Fruit fly (Drosophila melanogaster) whole organism, embryonic: ENCODE results near the gene tst.

Experiments used
- Atf3 ChIP-seq: fragments of 200-800 bp; sonication (Bioruptor generic); optimal IDR thresholded peaks from 3 replicates; lab custom pipeline; 2016; ENCODE audit warnings: missing biosample characterization, missing genetic modification characterization
- CG10431 ChIP-seq: fragments of 200-800 bp; sonication (Bioruptor generic); optimal IDR thresholded peaks from 3 replicates; lab custom pipeline; 2018; ENCODE audit warnings: missing biosample characterization, mild to moderate bottlenecking, missing genetic modification characterization
- CG10462 ChIP-seq: fragments of 200-800 bp; sonication (Bioruptor generic); optimal IDR thresholded peaks from 2 replicates; lab custom pipeline; 2016; ENCODE audit warnings: missing biosample characterization, missing genetic modification characterization
- CG10543 ChIP-seq: fragments of 200-800 bp; sonication (Bioruptor generic); optimal IDR thresholded peaks from 3 replicates; lab custom pipeline; 2017; ENCODE audit warnings: missing biosample characterization, mild to moderate bottlenecking, missing genetic modification characterization, moderate library complexity
- CG11398 ChIP-seq: fragments of 200-800 bp; sonication (Bioruptor generic); optimal IDR thresholded peaks from 2 replicates; lab custom pipeline; 2016; ENCODE audit warnings: missing biosample characterization, missing genetic modification characterization
- CG12744 ChIP-seq: fragments of 200-800 bp; sonication (Bioruptor generic); optimal IDR thresholded peaks from 2 replicates; lab custom pipeline; 2016; ENCODE audit warnings: missing biosample characterization, missing genetic modification characterization
- CG16813 ChIP-seq: fragments of 200-800 bp; sonication (Bioruptor generic); IDR thresholded peaks from 3 replicates; pipeline ENCODE4 v1.3.6; 2022; ENCODE audit warnings: missing biosample characterization, missing genetic modification characterization; ENCODE audit not compliant: partially characterized antibody
- CG17829 ChIP-seq: fragments of 200-800 bp; optimal IDR thresholded peaks from 2 replicates; lab custom pipeline; 2019; ENCODE audit warnings: missing biosample characterization, mild to moderate bottlenecking, missing genetic modification characterization, moderate library complexity
- CG7372 ChIP-seq: fragments of 200-800 bp; sonication (Bioruptor generic); IDR thresholded peaks from 2 replicates; pipeline ENCODE4 v1.3.6; 2022; ENCODE audit warnings: missing biosample characterization, missing genetic modification characterization
- CG7987 ChIP-seq: fragments of 200-800 bp; sonication (Bioruptor generic); optimal IDR thresholded peaks from 2 replicates; lab custom pipeline; 2018; ENCODE audit warnings: missing biosample characterization, mild to moderate bottlenecking, missing genetic modification characterization, moderate library complexity
- CG8478 ChIP-seq: fragments of >200 bp; optimal IDR thresholded peaks from 2 replicates; lab custom pipeline; 2018
- Dp ChIP-seq: fragments of 200-800 bp; sonication (Bioruptor generic); optimal IDR thresholded peaks from 2 replicates; lab custom pipeline; 2018; ENCODE audit warnings: missing biosample characterization, mild to moderate bottlenecking, missing genetic modification characterization, moderate library complexity
- Drgx ChIP-seq: fragments of 200-800 bp; sonication (Bioruptor generic); IDR thresholded peaks from 2 replicates; pipeline ENCODE4 v1.3.6; 2022; ENCODE audit warnings: missing biosample characterization, missing genetic modification characterization
- Ets65A ChIP-seq: fragments of 200-800 bp; sonication (Bioruptor generic); peaks from one replicate; lab custom pipeline; 2016; ENCODE audit warnings: missing biosample characterization, missing genetic modification characterization
- Fer3 ChIP-seq: fragments of 200-800 bp; sonication (Bioruptor generic); optimal IDR thresholded peaks from 2 replicates; lab custom pipeline; 2018; ENCODE audit warnings: missing biosample characterization, mild to moderate bottlenecking, missing genetic modification characterization, moderate library complexity
- HLH4C ChIP-seq: fragments of 200-800 bp; sonication (Bioruptor generic); IDR thresholded peaks from 3 replicates; pipeline ENCODE4 v1.3.6; 2022; ENCODE audit warnings: missing biosample characterization, missing genetic modification characterization; ENCODE audit not compliant: partially characterized antibody
- HmgZ ChIP-seq: fragments of 200-800 bp; sonication (Bioruptor generic); optimal IDR thresholded peaks from 2 replicates; lab custom pipeline; 2018; ENCODE audit warnings: missing biosample characterization, mild to moderate bottlenecking, missing genetic modification characterization
- Lpt ChIP-seq: fragments of >200 bp; optimal IDR thresholded peaks from 2 replicates; lab custom pipeline; 2018; ENCODE audit warnings: missing biosample characterization, missing genetic modification characterization
- MTF-1 ChIP-seq: fragments of 200-800 bp; sonication (Bioruptor generic); optimal IDR thresholded peaks from 2 replicates; lab custom pipeline; 2018; ENCODE audit warnings: missing biosample characterization, mild to moderate bottlenecking, missing genetic modification characterization, borderline replicate concordance
- Max ChIP-seq: fragments of 200-800 bp; sonication (Bioruptor generic); optimal IDR thresholded peaks from 2 replicates; lab custom pipeline; 2016; ENCODE audit warnings: missing biosample characterization, mild to moderate bottlenecking, missing genetic modification characterization
- NFAT ChIP-seq: fragments of 200-800 bp; sonication (Bioruptor generic); IDR thresholded peaks from 2 replicates; pipeline ENCODE4 v1.3.6; 2022; ENCODE audit warnings: missing biosample characterization, missing genetic modification characterization
- Sin3A ChIP-seq: fragments of >200 bp; optimal IDR thresholded peaks from 2 replicates; lab custom pipeline; 2018
- Sox100B ChIP-seq: fragments of 200-800 bp; sonication (Bioruptor generic); optimal IDR thresholded peaks from 3 replicates; lab custom pipeline; 2018; ENCODE audit warnings: missing biosample characterization, mild to moderate bottlenecking, missing genetic modification characterization
- Sox102F ChIP-seq: fragments of 200-800 bp; sonication (Bioruptor generic); optimal IDR thresholded peaks from 2 replicates; lab custom pipeline; 2018; ENCODE audit warnings: missing biosample characterization, mild to moderate bottlenecking, missing genetic modification characterization, moderate library complexity
- Spps ChIP-seq: fragments of 200-800 bp; sonication (Bioruptor generic); optimal IDR thresholded peaks from 2 replicates; lab custom pipeline; 2018; ENCODE audit warnings: missing biosample characterization, mild to moderate bottlenecking, missing genetic modification characterization
- Tbp ChIP-seq: fragments of >200 bp; optimal IDR thresholded peaks from 2 replicates; lab custom pipeline; 2018; ENCODE audit warnings: missing biosample characterization, missing genetic modification characterization
- ap ChIP-seq: fragments of 200-800 bp; sonication (Bioruptor generic); IDR thresholded peaks from 2 replicates; pipeline ENCODE4 v1.3.6; 2022; ENCODE audit warnings: missing biosample characterization, missing genetic modification characterization
- chinmo ChIP-seq: fragments of 200-800 bp; sonication (Bioruptor generic); IDR thresholded peaks from 4 replicates; pipeline ENCODE4 v1.3.6; 2022; ENCODE audit warnings: missing biosample characterization, missing genetic modification characterization; ENCODE audit not compliant: partially characterized antibody
- chn ChIP-seq: fragments of 200-800 bp; sonication (Bioruptor generic); optimal IDR thresholded peaks from 2 replicates; lab custom pipeline; 2016; ENCODE audit warnings: missing biosample characterization, missing genetic modification characterization
- ci ChIP-seq: fragments of 200-800 bp; sonication (Bioruptor generic); IDR thresholded peaks from 3 replicates; pipeline ENCODE4 v1.3.6; 2022; ENCODE audit warnings: missing biosample characterization, missing genetic modification characterization
- corto ChIP-seq: fragments of 200-800 bp; sonication (Bioruptor generic); optimal IDR thresholded peaks from 2 replicates; lab custom pipeline; 2016; ENCODE audit warnings: missing biosample characterization, mild to moderate bottlenecking, missing genetic modification characterization, moderate library complexity
- dan ChIP-seq: fragments of 200-800 bp; sonication (Bioruptor generic); IDR thresholded peaks from 2 replicates; pipeline ENCODE4 v1.3.6; 2022; ENCODE audit warnings: missing biosample characterization, missing genetic modification characterization
- en ChIP-seq: fragments of 200-800 bp; sonication (Bioruptor generic); optimal IDR thresholded peaks from 2 replicates; lab custom pipeline; 2016; ENCODE audit warnings: missing biosample characterization, missing genetic modification characterization
- exex ChIP-seq: fragments of 200-800 bp; sonication (Bioruptor generic); optimal IDR thresholded peaks from 4 replicates; lab custom pipeline; 2018; ENCODE audit warnings: missing biosample characterization, mild to moderate bottlenecking, missing genetic modification characterization, moderate library complexity
- gem ChIP-seq: fragments of 200-800 bp; sonication (Bioruptor generic); optimal IDR thresholded peaks from 2 replicates; lab custom pipeline; 2019; ENCODE audit warnings: missing biosample characterization, mild to moderate bottlenecking, missing genetic modification characterization, moderate library complexity
- grn ChIP-seq: fragments of 200-800 bp; sonication (Bioruptor generic); optimal IDR thresholded peaks from 3 replicates; lab custom pipeline; 2017; ENCODE audit warnings: missing biosample characterization, missing genetic modification characterization
- inv ChIP-seq: fragments of 200-800 bp; sonication (Bioruptor generic); IDR thresholded peaks from 2 replicates; pipeline ENCODE4 v1.3.6; 2022; ENCODE audit warnings: missing biosample characterization, missing genetic modification characterization; ENCODE audit not compliant: partially characterized antibody
- kah ChIP-seq: fragments of 200-800 bp; sonication (Bioruptor generic); optimal IDR thresholded peaks from 2 replicates; lab custom pipeline; 2018; ENCODE audit warnings: missing biosample characterization, mild to moderate bottlenecking, missing genetic modification characterization
- mirr ChIP-seq: fragments of 200-800 bp; sonication (Bioruptor generic); optimal IDR thresholded peaks from 3 replicates; lab custom pipeline; 2018; ENCODE audit warnings: missing biosample characterization, mild to moderate bottlenecking, missing genetic modification characterization
- pho ChIP-seq: fragments of 200-800 bp; sonication (Bioruptor generic); optimal IDR thresholded peaks from 2 replicates; lab custom pipeline; 2016; ENCODE audit warnings: missing biosample characterization, missing genetic modification characterization
- pnt ChIP-seq: fragments of 200-800 bp; sonication (Bioruptor generic); optimal IDR thresholded peaks from 3 replicates; lab custom pipeline; 2016; ENCODE audit warnings: missing biosample characterization, missing genetic modification characterization
- prd ChIP-seq, 3 experiments: fragments of >200 bp in 2 of 3; fragments of 200-800 bp in 1 of 3; sonication (Bioruptor generic) in 1 of 3; optimal IDR thresholded peaks in 2 of 3; IDR thresholded peaks in 1 of 3; 2 replicates in 2 of 3; 3 replicates in 1 of 3; pipeline versions ENCODE4 v1.3.6 to Lab custom; 2017 to 2022; ENCODE audit warnings: missing biosample characterization in 1 of 3, missing genetic modification characterization in 1 of 3
- ranshi ChIP-seq: fragments of 200-800 bp; sonication (Bioruptor generic); IDR thresholded peaks from 2 replicates; pipeline ENCODE4 v1.3.6; 2022; ENCODE audit warnings: missing biosample characterization, missing genetic modification characterization
- sd ChIP-seq: fragments of 200-800 bp; sonication (Bioruptor generic); optimal IDR thresholded peaks from 3 replicates; lab custom pipeline; 2018; ENCODE audit warnings: missing biosample characterization, mild to moderate bottlenecking, missing genetic modification characterization, moderate library complexity
- seq ChIP-seq: fragments of 200-800 bp; sonication (Bioruptor generic); IDR thresholded peaks from 2 replicates; pipeline ENCODE4 v1.3.6; 2022; ENCODE audit warnings: missing biosample characterization, missing genetic modification characterization
- slp2 ChIP-seq: fragments of 200-800 bp; sonication (Bioruptor generic); optimal IDR thresholded peaks from 2 replicates; lab custom pipeline; 2016; ENCODE audit warnings: missing biosample characterization, missing genetic modification characterization
- sna ChIP-seq: fragments of 200-800 bp; sonication (Bioruptor generic); IDR thresholded peaks from 2 replicates; pipeline ENCODE4 v1.3.6; 2022; ENCODE audit warnings: missing biosample characterization, missing genetic modification characterization; ENCODE audit not compliant: partially characterized antibody
- sug ChIP-seq: fragments of 200-800 bp; optimal IDR thresholded peaks from 2 replicates; lab custom pipeline; 2019; ENCODE audit warnings: missing biosample characterization, mild to moderate bottlenecking, missing genetic modification characterization, moderate library complexity
- ttk ChIP-seq: fragments of 200-800 bp; sonication (Bioruptor generic); IDR thresholded peaks from 2 replicates; pipeline ENCODE4 v2.1.2; 2022; ENCODE audit warnings: missing biosample characterization, missing genetic modification characterization
- tup ChIP-seq: fragments of 200-800 bp; sonication (Bioruptor generic); optimal IDR thresholded peaks from 2 replicates; lab custom pipeline; 2016; ENCODE audit warnings: missing biosample characterization, mild to moderate bottlenecking, missing genetic modification characterization, moderate library complexity

The tst gene

DNA sequence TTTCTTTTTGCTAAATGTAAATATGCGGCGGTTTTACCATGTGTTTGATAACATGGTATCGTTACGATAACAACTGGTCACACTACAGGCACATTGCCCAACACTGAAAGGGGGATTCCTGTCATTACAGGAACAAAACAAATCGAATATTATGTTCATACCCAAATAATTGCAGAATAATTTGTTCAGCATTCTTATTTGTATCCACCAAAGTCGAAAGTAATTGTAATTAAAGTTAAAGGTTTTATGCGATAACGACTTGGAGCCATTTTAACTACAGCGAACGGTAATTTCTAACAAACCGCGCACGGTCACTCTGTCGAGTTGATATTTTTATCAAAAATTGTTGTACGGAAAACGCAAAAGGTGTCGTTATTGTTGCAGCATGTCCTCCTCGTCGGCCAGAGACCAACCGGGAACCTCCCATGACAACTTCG lies 5.2 kb downstream of the tst start, which contains the start of the genes CG10214 and CG10375 (continued):
- TF ChIP-seq NFAT (GFP tag; lab: Robert Waterston, UW), result no peak
- TF ChIP-seq CG16813 (GFP tag; lab: Robert Waterston, UW), result peak; percentile 50
- peak; percentile 1 for TF ChIP-seq CG12744 (GFP tag; lab: Kevin White, UChicago)
- no peak for TF ChIP-seq Tbp (GFP tag; lab: Kevin White, UChicago)
- TF ChIP-seq HmgZ (tag; lab: Kevin White, UChicago), result peak; percentile 85
- TF ChIP-seq kah (GFP tag; lab: Kevin White, UChicago), result no peak
- peak; percentile 81 for TF ChIP-seq CG17829 (tag; lab: Kevin White, UChicago)
- TF ChIP-seq Fer3, result peak; percentile 67
- TF ChIP-seq ranshi (GFP tag; lab: Robert Waterston, UW), result peak; percentile 36; the same call in 1 of the 2 replicates
- peak; percentile 39 for TF ChIP-seq exex (tag; lab: Kevin White, UChicago)
- TF ChIP-seq Ets65A, result peak; percentile 97
- TF ChIP-seq CG10462 (GFP tag; lab: Kevin White, UChicago), result peak; percentile 71
- TF ChIP-seq Max (GFP tag; lab: Kevin White, UChicago), result peak; percentile 94
- TF ChIP-seq Sox102F, result peak; percentile 68
- peak; percentile 54 for TF ChIP-seq pnt (GFP tag; lab: Kevin White, UChicago)
- peak; percentile 46 for TF ChIP-seq tup (GFP tag; lab: Kevin White, UChicago)
- TF ChIP-seq CG7372 (GFP tag; lab: Robert Waterston, UW), result peak; percentile 45; the same call in 1 of the 2 replicates
- peak; percentile 49 for TF ChIP-seq Dp (GFP tag; lab: Kevin White, UChicago)
- TF ChIP-seq CG10431 (GFP tag; lab: Kevin White, UChicago), result no peak
- TF ChIP-seq en (GFP tag; lab: Kevin White, UChicago), result peak; percentile 35
- TF ChIP-seq sna (GFP tag; lab: Robert Waterston, UW), result no peak
- TF ChIP-seq HLH4C, result no peak; the same call in 2 of the 3 replicates
- TF ChIP-seq slp2 (GFP tag; lab: Kevin White, UChicago), result peak; percentile 60
- peak; percentile 88 for TF ChIP-seq ci (GFP tag; lab: Robert Waterston, UW)
- TF ChIP-seq CG11398 (GFP tag; lab: Kevin White, UChicago), result peak; percentile 64
- peak; percentile 44; the same call in 1 of the 2 replicates for TF ChIP-seq seq (GFP tag; lab: Robert Waterston, UW)
- TF ChIP-seq Sin3A (lab: Kevin White, UChicago), result peak; percentile 93
- no peak for TF ChIP-seq dan (GFP tag; lab: Robert Waterston, UW)
- TF ChIP-seq ttk (GFP tag; lab: Robert Waterston, UW), result peak; percentile 52
- TF ChIP-seq inv (GFP tag; lab: Robert Waterston, UW), result no peak
- TF ChIP-seq Atf3 (GFP tag; lab: Kevin White, UChicago), result peak; percentile 48

DNA sequence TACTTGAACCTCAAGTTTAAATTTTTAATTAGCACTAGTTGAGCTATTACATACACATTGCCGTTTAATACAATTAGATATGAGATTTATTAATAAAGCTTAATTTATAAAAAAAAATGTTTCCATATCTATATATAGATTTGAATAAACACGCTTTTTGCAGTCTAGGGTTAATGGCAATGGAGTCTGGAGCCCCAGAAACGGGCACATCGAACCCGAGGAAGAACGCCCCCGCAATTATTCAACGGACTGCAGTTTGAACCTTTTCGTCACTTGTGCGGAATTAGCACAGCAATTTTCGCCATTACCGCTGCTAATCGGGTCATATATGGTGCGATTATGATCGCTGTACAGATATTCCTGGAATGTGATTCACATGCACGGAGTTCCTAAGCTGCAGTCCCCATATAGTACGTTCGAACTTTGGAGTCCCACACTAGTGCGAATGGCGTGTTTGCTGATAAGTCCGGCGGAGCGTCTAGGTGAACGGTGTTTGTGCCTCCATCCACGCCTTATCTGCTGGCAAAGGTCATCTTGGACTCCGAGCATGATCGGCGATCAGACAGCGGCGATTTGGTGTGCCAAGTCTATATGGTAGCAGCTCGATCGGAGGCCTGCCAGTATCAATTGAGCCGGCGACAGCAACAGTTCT lies 8.9 kb downstream of the tst start, which contains the start of gene Lsd-1:
Lsd-1 (plus strand) TSS at position 236 of the 652 bp plus-strand sequence.
- TF ChIP-seq CG8478 (no peak), Sox100B (GFP tag; lab: Kevin White, UChicago) (no peak), prd (optimal IDR thresholded peaks at IDR 0.05; lab: Kevin White, UChicago) (no peak), prd (GFP tag; IDR thresholded peaks at IDR 0.05; lab: Robert Waterston, UW) (no peak), grn (GFP tag; lab: Kevin White, UChicago) (peak; percentile 29), MTF-1 (no peak), Spps (tag; lab: Kevin White, UChicago) (no peak), chn (GFP tag; lab: Kevin White, UChicago) (no peak), CG10543 (GFP tag; lab: Kevin White, UChicago) (peak; percentile 79), CG7987 (peak; percentile 50), mirr (peak; percentile 28), Lpt (GFP tag; lab: Kevin White, UChicago) (no peak), Drgx (peak; percentile 45; the same call in 1 of the 2 replicates), sd (tag; lab: Kevin White, UChicago) (peak; percentile 43), sug (peak; percentile 61), gem (tag; lab: Kevin White, UChicago) (peak; percentile 7), ap (GFP tag; lab: Robert Waterston, UW) (no peak), chinmo (peak; percentile 64; the same call in 1 of the 4 replicates), corto (GFP tag; lab: Kevin White, UChicago) (no peak), pho (no peak)
